Fruit fly (Drosophila melanogaster) whole organism, embryonic: ENCODE results near the gene Pxn.
A peak's percentile ranks its signal among the peaks of the same experiment; 100 is the strongest.

ENCODE experiments used
- Bgb ChIP-seq: fragments of 200-800 bp; sonication (Bioruptor generic); IDR thresholded peaks from 2 replicates; pipeline ENCODE4 v1.3.6; 2022; ENCODE audit warnings: missing biosample characterization, missing genetic modification characterization; ENCODE audit not compliant: partially characterized antibody
- CG10462 ChIP-seq: fragments of 200-800 bp; sonication (Bioruptor generic); optimal IDR thresholded peaks from 2 replicates; lab custom pipeline; 2016; ENCODE audit warnings: missing biosample characterization, missing genetic modification characterization
- CG11398 ChIP-seq: fragments of 200-800 bp; sonication (Bioruptor generic); optimal IDR thresholded peaks from 2 replicates; lab custom pipeline; 2016; ENCODE audit warnings: missing biosample characterization, missing genetic modification characterization
- CG11695 ChIP-seq: fragments of 200-800 bp; sonication (Bioruptor generic); IDR thresholded peaks from 3 replicates; pipeline ENCODE4 v1.3.6; 2022; ENCODE audit warnings: missing biosample characterization, missing genetic modification characterization
- CG12391 ChIP-seq: fragments of 200-800 bp; sonication (Bioruptor generic); optimal IDR thresholded peaks from 3 replicates; lab custom pipeline; 2018; ENCODE audit warnings: missing biosample characterization, mild to moderate bottlenecking, missing genetic modification characterization, moderate library complexity
- CG12769 ChIP-seq: fragments of 200-800 bp; sonication (Bioruptor generic); optimal IDR thresholded peaks from 2 replicates; lab custom pipeline; 2019; ENCODE audit warnings: missing biosample characterization, mild to moderate bottlenecking, missing genetic modification characterization, moderate library complexity
- CG14965 ChIP-seq: fragments of 200-800 bp; sonication (Bioruptor generic); optimal IDR thresholded peaks from 2 replicates; lab custom pipeline; 2016; ENCODE audit warnings: missing biosample characterization, missing genetic modification characterization, borderline replicate concordance
- CG15073 ChIP-seq: fragments of 200-800 bp; sonication (Bioruptor generic); optimal IDR thresholded peaks from 2 replicates; lab custom pipeline; 2016; ENCODE audit warnings: missing biosample characterization, missing genetic modification characterization
- CG15514 ChIP-seq: fragments of 200-800 bp; sonication (Bioruptor generic); optimal IDR thresholded peaks from 3 replicates; lab custom pipeline; 2017; ENCODE audit warnings: missing biosample characterization, missing genetic modification characterization, mild to moderate bottlenecking, moderate library complexity, missing genetic modification reagents
- CG1602 ChIP-seq: fragments of 200-800 bp; sonication (Bioruptor generic); optimal IDR thresholded peaks from 3 replicates; lab custom pipeline; 2016; ENCODE audit warnings: missing biosample characterization, missing genetic modification characterization
- CG16863 ChIP-seq: fragments of 200-800 bp; sonication (Bioruptor generic); optimal IDR thresholded peaks from 3 replicates; lab custom pipeline; 2016; ENCODE audit warnings: missing biosample characterization, missing genetic modification characterization
- CG17186 ChIP-seq: fragments of 200-800 bp; sonication (Bioruptor generic); optimal IDR thresholded peaks from 3 replicates; lab custom pipeline; 2017; ENCODE audit warnings: missing biosample characterization, missing genetic modification reagents, missing genetic modification characterization
- CG17328 ChIP-seq: fragments of 200-800 bp; sonication (Bioruptor generic); IDR thresholded peaks from 2 replicates; pipeline ENCODE4 v1.3.6; 2022; ENCODE audit warnings: missing biosample characterization, missing genetic modification characterization
- CG2199 ChIP-seq: fragments of 200-800 bp; sonication (Bioruptor generic); IDR thresholded peaks from 3 replicates; pipeline ENCODE4 v1.3.6; 2022; ENCODE audit warnings: missing biosample characterization, missing genetic modification characterization
- CG2889 ChIP-seq: fragments of 200-800 bp; sonication (Bioruptor generic); IDR thresholded peaks from 3 replicates; pipeline ENCODE4 v1.3.6; 2022; ENCODE audit warnings: missing biosample characterization, missing genetic modification characterization
- CG7786 ChIP-seq: fragments of 200-800 bp; sonication (Bioruptor generic); optimal IDR thresholded peaks from 2 replicates; lab custom pipeline; 2016; ENCODE audit warnings: missing biosample characterization, missing genetic modification characterization
- CG8089 ChIP-seq: fragments of 200-800 bp; sonication (Bioruptor generic); optimal IDR thresholded peaks from 3 replicates; lab custom pipeline; 2016; ENCODE audit warnings: missing biosample characterization, missing genetic modification characterization
- CG8281 ChIP-seq: fragments of 200-800 bp; sonication (Bioruptor generic); optimal IDR thresholded peaks from 2 replicates; lab custom pipeline; 2018; ENCODE audit warnings: missing biosample characterization, mild to moderate bottlenecking, missing genetic modification characterization, moderate library complexity
- CG8765 ChIP-seq: fragments of 200-800 bp; sonication (Bioruptor generic); IDR thresholded peaks from 2 replicates; pipeline ENCODE4 v1.3.6; 2022; ENCODE audit warnings: missing biosample characterization, missing genetic modification characterization
- CG8944 ChIP-seq: fragments of 200-800 bp; sonication (Bioruptor generic); optimal IDR thresholded peaks from 3 replicates; lab custom pipeline; 2016; ENCODE audit warnings: missing biosample characterization, missing genetic modification characterization
- Dad ChIP-seq: fragments of 200-800 bp; sonication (Bioruptor generic); optimal IDR thresholded peaks from 3 replicates; lab custom pipeline; 2016; ENCODE audit warnings: missing biosample characterization, missing genetic modification characterization
- Dfd ChIP-seq, 2 experiments: fragments of >200 bp; optimal IDR thresholded peaks; 2 replicates each; lab custom pipeline; 2017; ENCODE audit warnings: missing biosample characterization in 2 of 2, missing genetic modification characterization in 2 of 2
- Doc2 ChIP-seq: fragments of 200-800 bp; sonication (Bioruptor generic); IDR thresholded peaks from 2 replicates; pipeline ENCODE4 v1.3.6; 2022; ENCODE audit warnings: missing biosample characterization, missing genetic modification characterization
- Drgx ChIP-seq: fragments of 200-800 bp; sonication (Bioruptor generic); IDR thresholded peaks from 2 replicates; pipeline ENCODE4 v1.3.6; 2022; ENCODE audit warnings: missing biosample characterization, missing genetic modification characterization
- Gsc ChIP-seq: fragments of 200-800 bp; sonication (Bioruptor generic); IDR thresholded peaks from 2 replicates; pipeline ENCODE4 v1.3.6; 2022; ENCODE audit warnings: missing biosample characterization, missing genetic modification characterization
- Jarid2 ChIP-seq: fragments of 200-800 bp; sonication (Bioruptor generic); optimal IDR thresholded peaks from 3 replicates; lab custom pipeline; 2017; ENCODE audit warnings: mild to moderate bottlenecking, missing biosample characterization, missing genetic modification reagents, missing genetic modification characterization
- Oaz ChIP-seq: fragments of 200-800 bp; sonication (Bioruptor generic); IDR thresholded peaks from 2 replicates; pipeline ENCODE4 v1.3.6; 2022; ENCODE audit warnings: missing biosample characterization, missing genetic modification characterization
- Sox100B ChIP-seq: fragments of 200-800 bp; sonication (Bioruptor generic); optimal IDR thresholded peaks from 3 replicates; lab custom pipeline; 2018; ENCODE audit warnings: missing biosample characterization, mild to moderate bottlenecking, missing genetic modification characterization
- Taf1 ChIP-seq: fragments of 200-800 bp; sonication (Bioruptor generic); IDR thresholded peaks from 2 replicates; pipeline ENCODE4 v1.3.6; 2022; ENCODE audit warnings: missing biosample characterization, missing genetic modification characterization
- dan ChIP-seq: fragments of 200-800 bp; sonication (Bioruptor generic); IDR thresholded peaks from 2 replicates; pipeline ENCODE4 v1.3.6; 2022; ENCODE audit warnings: missing biosample characterization, missing genetic modification characterization
- dimm ChIP-seq: fragments of 200-800 bp; sonication (Bioruptor generic); IDR thresholded peaks from 2 replicates; pipeline ENCODE4 v1.3.6; 2022; ENCODE audit warnings: missing biosample characterization, missing genetic modification characterization
- dysf ChIP-seq: fragments of 200-800 bp; sonication (Bioruptor generic); IDR thresholded peaks from 3 replicates; pipeline ENCODE4 v1.3.6; 2022; ENCODE audit warnings: missing biosample characterization, missing genetic modification characterization
- eve ChIP-seq, 2 experiments: fragments of >200 bp; optimal IDR thresholded peaks; 2 replicates each; lab custom pipeline; 2017; ENCODE audit warnings: missing biosample characterization in 2 of 2, missing genetic modification characterization in 2 of 2
- eyg ChIP-seq: fragments of 200-800 bp; sonication (Bioruptor generic); optimal IDR thresholded peaks from 3 replicates; lab custom pipeline; 2016; ENCODE audit warnings: missing biosample characterization, missing genetic modification characterization
- fd3F ChIP-seq: fragments of 200-800 bp; sonication (Bioruptor generic); optimal IDR thresholded peaks from 2 replicates; lab custom pipeline; 2018; ENCODE audit warnings: missing biosample characterization, mild to moderate bottlenecking, missing genetic modification characterization, moderate library complexity
- fd96Cb ChIP-seq: fragments of 200-800 bp; sonication (Bioruptor generic); optimal IDR thresholded peaks from 2 replicates; lab custom pipeline; 2018; ENCODE audit warnings: missing biosample characterization, mild to moderate bottlenecking, missing genetic modification characterization, moderate library complexity
- gcm ChIP-seq: fragments of 200-800 bp; sonication (Bioruptor generic); optimal IDR thresholded peaks from 2 replicates; lab custom pipeline; 2019; ENCODE audit warnings: missing biosample characterization, mild to moderate bottlenecking, missing genetic modification characterization, moderate library complexity
- gro ChIP-seq: fragments of 200-800 bp; sonication (Bioruptor generic); optimal IDR thresholded peaks from 2 replicates; lab custom pipeline; 2016; ENCODE audit warnings: missing biosample characterization, missing genetic modification characterization
- ken ChIP-seq: fragments of 200-800 bp; sonication (Bioruptor generic); IDR thresholded peaks from 3 replicates; pipeline ENCODE4 v1.3.6; 2022; ENCODE audit warnings: missing biosample characterization, missing genetic modification characterization
- kni ChIP-seq: fragments of 200-800 bp; sonication (Bioruptor generic); optimal IDR thresholded peaks from 3 replicates; lab custom pipeline; 2017; ENCODE audit warnings: mild to moderate bottlenecking, missing biosample characterization, missing genetic modification reagents, missing genetic modification characterization
- nau ChIP-seq: fragments of 200-800 bp; sonication (Bioruptor generic); optimal IDR thresholded peaks from 3 replicates; lab custom pipeline; 2017; ENCODE audit warnings: missing biosample characterization, mild to moderate bottlenecking, missing genetic modification characterization, missing genetic modification reagents
- peb ChIP-seq: fragments of 200-800 bp; sonication (Bioruptor generic); IDR thresholded peaks from 2 replicates; pipeline ENCODE4 v1.3.6; 2022; ENCODE audit warnings: missing biosample characterization, missing genetic modification characterization
- pzg ChIP-seq: fragments of 200-800 bp; sonication (Bioruptor generic); optimal IDR thresholded peaks from 3 replicates; lab custom pipeline; 2018; ENCODE audit warnings: missing biosample characterization, mild to moderate bottlenecking, missing genetic modification characterization, moderate library complexity
- slp2 ChIP-seq: fragments of 200-800 bp; sonication (Bioruptor generic); optimal IDR thresholded peaks from 2 replicates; lab custom pipeline; 2016; ENCODE audit warnings: missing biosample characterization, missing genetic modification characterization
- ssp ChIP-seq: fragments of 200-800 bp; sonication (Bioruptor generic); IDR thresholded peaks from 2 replicates; pipeline ENCODE4 v1.3.6; 2022; ENCODE audit warnings: missing biosample characterization, missing genetic modification characterization
- tap ChIP-seq: fragments of 200-800 bp; optimal IDR thresholded peaks from 3 replicates; lab custom pipeline; 2019; ENCODE audit warnings: missing biosample characterization, mild to moderate bottlenecking, missing genetic modification characterization, moderate library complexity
- tio ChIP-seq: fragments of 200-800 bp; sonication (Bioruptor generic); optimal IDR thresholded peaks from 2 replicates; lab custom pipeline; 2017; ENCODE audit warnings: missing biosample characterization, missing genetic modification characterization, inconsistent platforms
- unpg ChIP-seq: fragments of 200-800 bp; sonication (Bioruptor generic); optimal IDR thresholded peaks from 3 replicates; lab custom pipeline; 2018; ENCODE audit warnings: missing biosample characterization, mild to moderate bottlenecking, missing genetic modification characterization, moderate library complexity
- vnd ChIP-seq: fragments of 200-800 bp; sonication (Bioruptor generic); IDR thresholded peaks from 3 replicates; pipeline ENCODE4 v1.3.6; 2022; ENCODE audit warnings: missing biosample characterization, missing genetic modification characterization; ENCODE audit not compliant: partially characterized antibody
- wdn ChIP-seq: fragments of 200-800 bp; sonication (Bioruptor generic); IDR thresholded peaks from 2 replicates; pipeline ENCODE4 v1.3.6; 2022; ENCODE audit warnings: missing biosample characterization, missing genetic modification characterization

Pxn gene

DNA sequence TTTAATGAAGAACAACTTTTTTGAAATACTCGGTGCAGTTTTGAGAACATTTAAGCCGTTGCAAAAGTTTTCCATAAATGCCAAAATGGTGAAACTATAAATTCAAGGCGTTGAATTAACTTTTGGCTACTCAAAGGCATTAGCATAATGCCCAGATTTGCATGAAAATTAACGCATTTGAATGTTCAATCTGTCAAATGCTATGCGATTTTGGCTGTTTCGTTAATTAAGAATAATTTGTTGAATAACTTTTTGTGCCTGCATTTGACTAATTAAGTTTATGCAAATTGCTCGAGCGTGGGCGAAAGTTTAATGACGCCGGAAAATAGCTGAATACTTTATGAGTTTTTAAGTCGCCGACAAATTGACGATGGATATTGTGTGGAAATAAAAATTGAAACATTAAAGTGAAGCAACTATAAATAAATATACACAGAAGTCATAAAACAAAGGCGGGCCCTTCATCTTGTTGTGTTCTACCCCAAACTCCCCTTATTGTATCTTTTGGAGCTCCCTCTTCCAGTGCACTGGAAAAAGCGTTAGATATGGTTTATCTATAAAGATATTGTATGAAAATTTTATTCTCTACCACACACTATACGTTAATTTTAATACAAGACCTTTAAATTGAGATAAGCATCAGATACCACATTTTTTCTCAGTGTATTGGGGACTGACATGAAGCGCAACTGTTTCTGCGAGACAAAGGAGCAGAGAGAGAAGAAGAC, 77.6 kb downstream of the Pxn start (continued):
- TF ChIP-seq ssp = no peak
- TF ChIP-seq CG11695 = peak; percentile 46; the same call in 1 of the 3 replicates
- TF ChIP-seq CG2199 (GFP tag; lab: Robert Waterston, UW) = peak; percentile 80; the same call in 1 of the 3 replicates
- peak; percentile 20 for TF ChIP-seq CG8281
- TF ChIP-seq CG15514 (GFP tag; lab: Kevin White, UChicago) = peak; percentile 32
- peak; percentile 77 for TF ChIP-seq CG12391
- TF ChIP-seq CG16863 (GFP tag; lab: Kevin White, UChicago) = peak; percentile 66
- peak; percentile 10 for TF ChIP-seq eyg (GFP tag; lab: Kevin White, UChicago)
- peak; percentile 54 for TF ChIP-seq Dad
- TF ChIP-seq Bgb = no peak
- TF ChIP-seq CG8944 = peak; percentile 48
- no peak for TF ChIP-seq CG14965 (GFP tag; lab: Kevin White, UChicago)
- no peak for TF ChIP-seq Dfd (GFP tag; optimal IDR thresholded peaks at IDR 0.05; lab: Kevin White, UChicago)
- peak; percentile 74 for TF ChIP-seq CG17328 (GFP tag; lab: Robert Waterston, UW)
- TF ChIP-seq CG1602 (GFP tag; lab: Kevin White, UChicago) = peak; percentile 48
- TF ChIP-seq peb (GFP tag; lab: Robert Waterston, UW) = 0 out of 2 replicates have a peak, but pooled peaks have one; percentile 37
- TF ChIP-seq unpg (GFP tag; lab: Kevin White, UChicago) = peak; percentile 76
- no peak for TF ChIP-seq kni (GFP tag; lab: Kevin White, UChicago)
- no peak for TF ChIP-seq dimm (GFP tag; lab: Robert Waterston, UW)
- no peak for TF ChIP-seq dan (GFP tag; lab: Robert Waterston, UW)
- TF ChIP-seq CG8089 = peak; percentile 22
- TF ChIP-seq pzg (GFP tag; lab: Kevin White, UChicago) = no peak
- peak; percentile 76 for TF ChIP-seq Drgx (GFP tag; lab: Robert Waterston, UW)
- TF ChIP-seq tio (GFP tag; lab: Kevin White, UChicago) = peak; percentile 61
- peak; percentile 57 for TF ChIP-seq gcm (GFP tag; lab: Kevin White, UChicago)
- peak in 1 of 2 experiments; percentile 56 for TF ChIP-seq eve (GFP tag; optimal IDR thresholded peaks at IDR 0.05; lab: Kevin White, UChicago)
- peak; percentile 27 for TF ChIP-seq CG12769 (tag; lab: Kevin White, UChicago)
- TF ChIP-seq CG2889 = no peak
- no peak for TF ChIP-seq CG8765 (GFP tag; lab: Robert Waterston, UW)
- peak; percentile 54 for TF ChIP-seq slp2 (GFP tag; lab: Kevin White, UChicago)
- TF ChIP-seq vnd (GFP tag; lab: Robert Waterston, UW) = no peak
- TF ChIP-seq Doc2 (GFP tag; lab: Robert Waterston, UW) = no peak
- peak; percentile 69 for TF ChIP-seq nau (GFP tag; lab: Kevin White, UChicago)
- peak; percentile 40 for TF ChIP-seq CG10462 (GFP tag; lab: Kevin White, UChicago)
- TF ChIP-seq CG11398 = peak; percentile 1
- no peak for TF ChIP-seq Oaz
- no peak for TF ChIP-seq fd3F (GFP tag; lab: Kevin White, UChicago)
- peak; percentile 41; the same call in 1 of the 2 replicates for TF ChIP-seq wdn (GFP tag; lab: Robert Waterston, UW)
- TF ChIP-seq CG7786 (GFP tag; lab: Kevin White, UChicago) = peak; percentile 51
- TF ChIP-seq CG15073 (GFP tag; lab: Kevin White, UChicago) = no peak
- peak; percentile 61; the same call in 2 of the 3 replicates for TF ChIP-seq dysf
- no peak for TF ChIP-seq gro (GFP tag; lab: Kevin White, UChicago)
- no peak; the same call in 2 of the 3 replicates for TF ChIP-seq ken (GFP tag; lab: Robert Waterston, UW)
- peak; percentile 69 for TF ChIP-seq tap (tag; lab: Kevin White, UChicago)
- no peak for TF ChIP-seq Taf1 (GFP tag; lab: Robert Waterston, UW)
- TF ChIP-seq fd96Cb (tag; lab: Kevin White, UChicago) = peak; percentile 74
- TF ChIP-seq Sox100B = peak; percentile 58
- no peak for TF ChIP-seq Gsc (GFP tag; lab: Robert Waterston, UW)
- TF ChIP-seq Jarid2 (GFP tag; lab: Kevin White, UChicago) = peak; percentile 28
- peak; percentile 20 for TF ChIP-seq CG17186 (GFP tag; lab: Kevin White, UChicago)
